Fruit fly (Drosophila melanogaster): Measurements from ENCODE around the gene ND-B16.6.

DNA sequence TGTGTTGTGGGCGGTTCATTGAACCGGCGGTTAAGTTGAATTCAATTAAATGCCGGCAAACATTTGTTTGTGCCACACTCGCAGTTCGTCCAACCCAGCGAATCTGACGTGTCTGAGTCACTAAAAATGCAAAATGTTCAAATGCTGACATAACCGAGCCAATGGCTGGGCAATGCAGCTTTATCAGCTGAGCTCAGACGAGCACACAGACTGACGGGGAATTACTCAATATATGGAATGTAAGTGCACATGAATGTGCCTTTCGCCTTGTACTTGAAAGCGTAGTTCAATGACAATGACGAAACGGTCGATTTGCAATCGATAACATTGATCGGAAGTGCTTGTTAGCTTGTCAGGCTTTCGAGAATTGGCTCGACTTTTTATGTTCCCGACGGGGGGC lies 8.0 kb upstream of the ND-B16.6 start:
- TF ChIP-seq CTCF (optimal IDR thresholded peaks at IDR 0.05) = no peak
- TF ChIP-seq CG8478 (optimal IDR thresholded peaks at IDR 0.05) = no peak

All from S2 (cell line).